Worm (Caenorhabditis elegans): ENCODE measurements around the gene ram-5.

Gene ram-5

ce11 chrX:14510358-14510757 is 39.6 kb upstream of the ram-5 start:
- TF ChIP-seq skn-1 (tag; optimal IDR thresholded peaks at IDR 0.05) (peak; percentile 47), efl-3 (GFP tag; optimal IDR thresholded peaks at IDR 0.05) (no peak), ceh-63 (GFP tag; optimal IDR thresholded peaks at IDR 0.05) (no peak), lsy-2 (tag; optimal IDR thresholded peaks at IDR 0.05) (peak in 1 of 2 experiments; percentile 1), sox-4 (tag; optimal IDR thresholded peaks at IDR 0.05) (no peak)

ce11 chrX:14512817-14513216 is 37.1 kb upstream of the ram-5 start, which contains the start of gene fbxa-141:
fbxa-141 (minus strand) TSS chrX:14512917.
- TF ChIP-seq mef-2 (tag; optimal IDR thresholded peaks at IDR 0.05) (no peak), egl-13 (tag; optimal IDR thresholded peaks at IDR 0.05) (no peak), efl-3 (GFP tag; optimal IDR thresholded peaks at IDR 0.05) (no peak), fos-1 (tag; optimal IDR thresholded peaks at IDR 0.05) (no peak), ceh-90 (tag; optimal IDR thresholded peaks at IDR 0.05) (no peak), unc-30 (tag; optimal IDR thresholded peaks at IDR 0.05) (no peak), vab-15 (tag; optimal IDR thresholded peaks at IDR 0.05) (no peak), dsc-1 (tag; optimal IDR thresholded peaks at IDR 0.05) (no peak)

- TF ChIP-seq nhr-12 (tag; optimal IDR thresholded peaks at IDR 0.05) (no peak), sox-4 (tag; optimal IDR thresholded peaks at IDR 0.05) (no peak), efl-1 (optimal IDR thresholded peaks at IDR 0.05) (peak; percentile 17 to 26), efl-1 (GFP tag; optimal IDR thresholded peaks at IDR 0.05 in 1 of 2) (peak in 1 of 2 experiments; percentile 91), snpc-4 (tag; optimal IDR thresholded peaks at IDR 0.05) (peak; percentile 18), ceh-82 (tag; optimal IDR thresholded peaks at IDR 0.05) (peak in 1 of 3 experiments; percentile 14), lin-35 (GFP tag; optimal IDR thresholded peaks at IDR 0.05) (peak; percentile 2 to 14), F16B12.6 (tag; optimal IDR thresholded peaks at IDR 0.05) (peak; percentile 90), dsc-1 (tag; optimal IDR thresholded peaks at IDR 0.05) (peak; percentile 84), lin-39 (tag; optimal IDR thresholded peaks at IDR 0.05) (peak; percentile 36), vab-15 (tag; optimal IDR thresholded peaks at IDR 0.05) (no peak), ztf-4 (tag; optimal IDR thresholded peaks at IDR 0.05) (no peak), snu-23 (GFP tag; optimal IDR thresholded peaks at IDR 0.05) (peak; percentile 45), swsn-7 (tag; optimal IDR thresholded peaks at IDR 0.05) (peak; percentile 48), dpl-1 (GFP tag; optimal IDR thresholded peaks at IDR 0.05) (peak in 1 of 3 experiments; percentile 25), mep-1 (tag; optimal IDR thresholded peaks at IDR 0.05) (peak; percentile 54), nhr-47 (tag; optimal IDR thresholded peaks at IDR 0.05) (peak; percentile 44), fos-1 (tag; optimal IDR thresholded peaks at IDR 0.05) (no peak), ceh-8 (GFP tag; optimal IDR thresholded peaks at IDR 0.05) (peak; percentile 47), nhr-20 (tag; optimal IDR thresholded peaks at IDR 0.05) (peak; percentile 35), xbp-1 (tag; optimal IDR thresholded peaks at IDR 0.05) (peak; percentile 51), nhr-19 (GFP tag; conservative IDR thresholded peaks at IDR 0.05) (0 out of 2 replicates have a peak, but pooled peaks have one; percentile 7), blmp-1 (tag; optimal IDR thresholded peaks at IDR 0.05) (peak; percentile 4), nhr-71 (tag; optimal IDR thresholded peaks at IDR 0.05) (peak; percentile 45), mdl-1 (tag; optimal IDR thresholded peaks at IDR 0.05) (no peak), lsy-2 (tag; optimal IDR thresholded peaks at IDR 0.05) (peak; percentile 45 to 46), irx-1 (tag; optimal IDR thresholded peaks at IDR 0.05) (peak; percentile 16), lin-13 (GFP tag; optimal IDR thresholded peaks at IDR 0.05) (peak; percentile 19), lin-14 (GFP tag; optimal IDR thresholded peaks at IDR 0.05) (peak; percentile 49), ama-1 (optimal IDR thresholded peaks at IDR 0.05) (no peak), ztf-11 (tag; optimal IDR thresholded peaks at IDR 0.05) (peak in 1 of 2 experiments; percentile 13), rnt-1 (tag; optimal IDR thresholded peaks at IDR 0.05) (peak; percentile 26)
These were observed 36.5 kb upstream of the ram-5 start for ce11 chrX:14513462-14513861.

ce11 chrX:14515028-14515427 is 34.9 kb upstream of the ram-5 start, which contains the start of gene gcsh-1:
gcsh-1 (minus strand) TSS chrX:14515073.
- no peak for TF ChIP-seq hlh-17 (GFP tag; optimal IDR thresholded peaks at IDR 0.05; ENCODE audit: borderline replicate concordance)
- TF ChIP-seq egl-27 (tag; optimal IDR thresholded peaks at IDR 0.05) = no peak
- TF ChIP-seq elt-3 (tag; optimal IDR thresholded peaks at IDR 0.05) = no peak
- peak; percentile 50 for TF ChIP-seq elt-2 (tag; optimal IDR thresholded peaks at IDR 0.05)

Data from whole organism, L1 larva.